Worm (Caenorhabditis elegans): ENCODE data around the gene srh-23.

DNA sequence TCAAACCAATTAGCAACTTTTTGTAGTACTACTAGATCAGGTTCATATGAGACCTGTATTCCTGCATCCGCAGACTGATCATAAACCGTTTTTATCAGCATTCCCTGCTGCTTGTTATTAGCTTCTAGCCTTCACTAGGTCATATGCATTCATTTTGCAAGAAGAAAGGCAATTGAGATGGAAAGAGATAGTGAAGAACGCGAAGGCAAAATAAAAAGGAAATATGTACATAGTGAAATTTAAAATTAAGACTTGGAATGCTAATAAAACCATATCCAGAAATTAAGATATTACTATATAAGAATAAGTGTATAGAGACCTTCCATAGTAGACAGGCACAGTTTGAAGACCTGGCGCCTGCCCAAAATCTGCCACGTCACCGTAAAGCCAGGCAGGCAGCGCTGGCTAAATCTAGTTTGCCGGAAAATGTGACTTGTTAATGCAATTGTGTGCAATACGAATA, at the start of gene srh-23, which contains the start of gene C02E7.8:
- TF ChIP-seq cog-1 (tag; optimal IDR thresholded peaks at IDR 0.05) (no peak), ztf-23 (GFP tag; IDR thresholded peaks at IDR 0.05) (no peak), flt-1 (GFP tag; IDR thresholded peaks at IDR 0.05) (no peak), tab-1 (GFP tag; IDR thresholded peaks at IDR 0.05) (no peak), klf-2 (GFP tag; conservative IDR thresholded peaks at IDR 0.05) (no peak), T22C8.4 (GFP tag; IDR thresholded peaks at IDR 0.05) (no peak), ztf-29 (GFP tag; IDR thresholded peaks at IDR 0.05) (no peak), ref-1 (GFP tag; conservative IDR thresholded peaks at IDR 0.05) (no peak)
